Worm (Caenorhabditis elegans) whole organism, late embryonic: ENCODE measurements around the gene T05C12.1.

Source experiments
- ceh-18 ChIP-seq: sonication (generic microtip); optimal IDR thresholded peaks from 2 replicates; lab custom pipeline; 2016; ENCODE audit warnings: missing genetic modification characterization, missing compliant biosample characterization
- ceh-22 ChIP-seq: sonication (generic microtip); optimal IDR thresholded peaks from 2 replicates; lab custom pipeline; 2017; ENCODE audit warnings: missing biosample characterization, missing genetic modification characterization
- ceh-30 ChIP-seq: fragments of 150-350 bp; optimal IDR thresholded peaks from 2 replicates; lab custom pipeline; 2014; ENCODE audit warnings: missing biosample characterization, missing genetic modification characterization
- ceh-34 ChIP-seq: sonication (generic microtip); optimal IDR thresholded peaks from 2 replicates; lab custom pipeline; 2016; ENCODE audit warnings: mild to moderate bottlenecking, missing genetic modification characterization, missing compliant biosample characterization
- fkh-10 ChIP-seq: fragments of 150-350 bp; optimal IDR thresholded peaks from 2 replicates; lab custom pipeline; 2014; ENCODE audit warnings: missing biosample characterization, missing genetic modification reagents, missing genetic modification characterization
- fkh-6 ChIP-seq: sonication (generic microtip); optimal IDR thresholded peaks from 2 replicates; lab custom pipeline; 2016; ENCODE audit warnings: missing genetic modification characterization, missing compliant biosample characterization
- madf-2 ChIP-seq: sonication (generic microtip); optimal IDR thresholded peaks from 2 replicates; lab custom pipeline; 2017; ENCODE audit warnings: missing genetic modification characterization, missing compliant biosample characterization
- nhr-11 ChIP-seq: fragments of 150-350 bp; optimal IDR thresholded peaks from 2 replicates; lab custom pipeline; 2014; ENCODE audit warnings: missing biosample characterization, missing genetic modification characterization
- nhr-232 ChIP-seq: sonication (generic microtip); optimal IDR thresholded peaks from 2 replicates; lab custom pipeline; 2016; ENCODE audit warnings: missing genetic modification characterization, missing compliant biosample characterization
- pha-4 ChIP-seq: fragments of 150-350 bp; optimal IDR thresholded peaks from 2 replicates; lab custom pipeline; 2018; ENCODE audit warnings: missing biosample characterization, missing genetic modification reagents, missing genetic modification characterization
- ref-2 ChIP-seq: sonication (generic microtip); optimal IDR thresholded peaks from 2 replicates; lab custom pipeline; 2016; ENCODE audit warnings: missing genetic modification characterization, missing compliant biosample characterization

- TF ChIP-seq fkh-10 (GFP tag; lab: Kevin White, UChicago) (no peak), ceh-34 (tag; lab: Kevin White, UChicago) (no peak), ceh-30 (tag; lab: Kevin White, UChicago) (no peak), ceh-22 (no peak), fkh-6 (tag; lab: Kevin White, UChicago) (no peak), nhr-11 (tag; lab: Kevin White, UChicago) (no peak), pha-4 (no peak), nhr-232 (tag; lab: Kevin White, UChicago) (no peak), ref-2 (no peak), ceh-18 (tag; lab: Kevin White, UChicago) (no peak), madf-2 (no peak)
These were observed 16.6 kb upstream of the T05C12.1 start, which contains the start of the genes tub-1 and tmem-138 for ce11 chrII:8156845-8157373.
